Worm (Caenorhabditis elegans) whole organism, mixed stage, embryonic: ENCODE results near the gene pals-32.

Experiments used
- blmp-1 ChIP-seq: fragments of 150-350 bp; optimal IDR thresholded peaks from 2 replicates; lab custom pipeline; 2014; ENCODE audit warnings: missing biosample characterization, missing genetic modification characterization
- ceh-39 ChIP-seq: fragments of 150-350 bp; optimal IDR thresholded peaks from 2 replicates; lab custom pipeline; 2014; ENCODE audit warnings: missing biosample characterization, missing genetic modification characterization
- ceh-43 ChIP-seq: fragments of 200-800 bp; sonication (Bioruptor generic); optimal IDR thresholded peaks from 2 replicates; lab custom pipeline; 2018; ENCODE audit warnings: mild to moderate bottlenecking, missing genetic modification characterization, moderate library complexity, missing compliant biosample characterization
- ceh-83 ChIP-seq: fragments of 200-800 bp; sonication (Bioruptor generic); optimal IDR thresholded peaks from 2 replicates; lab custom pipeline; 2018; ENCODE audit warnings: mild to moderate bottlenecking, missing genetic modification characterization, missing compliant biosample characterization
- ces-1 ChIP-seq: fragments of 150-350 bp; optimal IDR thresholded peaks from 2 replicates; lab custom pipeline; 2014; ENCODE audit warnings: missing biosample characterization, missing genetic modification reagents, missing genetic modification characterization
- drap-1 ChIP-seq: fragments of 200-800 bp; sonication (Bioruptor generic); optimal IDR thresholded peaks from 3 replicates; lab custom pipeline; 2018; ENCODE audit warnings: mild to moderate bottlenecking, missing genetic modification characterization, missing compliant biosample characterization
- mab-5 ChIP-seq: fragments of 150-350 bp; optimal IDR thresholded peaks from 2 replicates; lab custom pipeline; 2014; ENCODE audit warnings: missing biosample characterization, missing genetic modification characterization
- mls-2 ChIP-seq: sonication (generic microtip); optimal IDR thresholded peaks from 2 replicates; lab custom pipeline; 2016; ENCODE audit warnings: mild to moderate bottlenecking, missing genetic modification characterization, moderate library complexity, missing compliant biosample characterization
- pha-4 ChIP-seq: fragments of 150-350 bp; optimal IDR thresholded peaks from 2 replicates; lab custom pipeline; 2018; ENCODE audit warnings: missing biosample characterization, missing genetic modification reagents, missing genetic modification characterization
- snpc-4 ChIP-seq: fragments of 150-350 bp; optimal IDR thresholded peaks from 2 replicates; lab custom pipeline; 2014; ENCODE audit warnings: missing biosample characterization, missing genetic modification characterization
- sptf-1 ChIP-seq: sonication (generic microtip); optimal IDR thresholded peaks from 2 replicates; lab custom pipeline; 2017; ENCODE audit warnings: mild to moderate bottlenecking, missing genetic modification characterization, moderate library complexity, missing compliant biosample characterization
- unc-62 ChIP-seq: fragments of 150-350 bp; optimal IDR thresholded peaks from 2 replicates; lab custom pipeline; 2014; ENCODE audit warnings: missing biosample characterization, missing genetic modification reagents, missing genetic modification characterization

DNA sequence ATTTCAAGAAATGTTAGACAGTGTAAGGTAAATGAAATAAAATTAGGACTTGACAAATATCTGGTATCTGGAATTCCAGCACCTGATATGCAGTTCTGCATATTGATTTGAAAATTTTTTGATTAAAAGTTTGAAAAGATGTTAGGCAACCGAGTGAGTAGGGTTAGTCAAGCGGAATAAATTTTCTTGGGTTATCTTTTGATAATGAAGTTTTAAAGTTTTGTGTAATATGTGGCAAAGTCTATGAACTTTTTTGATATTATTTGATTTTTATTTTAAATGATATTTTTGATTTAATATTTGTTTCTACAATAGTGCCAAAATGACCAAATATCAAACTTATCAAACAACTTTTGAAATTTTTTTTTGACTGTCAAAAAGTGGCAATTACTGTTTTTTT lies 26.9 kb upstream of the pals-32 start, which contains the start of gene srh-241:
- no peak for TF ChIP-seq snpc-4 (tag; lab: Kevin White, UChicago)
- TF ChIP-seq ceh-83 (GFP tag; lab: Kevin White, UChicago) = no peak
- no peak for TF ChIP-seq mab-5
- TF ChIP-seq unc-62 (GFP tag; lab: Kevin White, UChicago) = no peak
- TF ChIP-seq ceh-43 (GFP tag; lab: Kevin White, UChicago) = no peak
- no peak for TF ChIP-seq ceh-39 (tag; lab: Kevin White, UChicago)
- TF ChIP-seq drap-1 (GFP tag; lab: Kevin White, UChicago) = no peak
- no peak for TF ChIP-seq ces-1
- TF ChIP-seq mls-2 = no peak
- no peak for TF ChIP-seq pha-4 (tag; lab: Kevin White, UChicago)
- TF ChIP-seq sptf-1 (tag; lab: Kevin White, UChicago) = no peak
- no peak for TF ChIP-seq blmp-1 (tag; lab: Kevin White, UChicago)
